Worm (Caenorhabditis elegans) whole organism, L3 larva: ENCODE results near the gene ndg-4.

ENCODE experiments used
- ama-1 ChIP-seq: fragments of 150-350 bp; optimal IDR thresholded peaks from 2 replicates; lab custom pipeline; 2018
- ceh-16 ChIP-seq: sonication (generic microtip); optimal IDR thresholded peaks from 2 replicates; lab custom pipeline; 2017; ENCODE audit warnings: missing biosample characterization, missing genetic modification characterization
- daf-12 ChIP-seq: fragments of 150-350 bp; optimal IDR thresholded peaks from 2 replicates; lab custom pipeline; 2014; ENCODE audit warnings: missing biosample characterization, missing genetic modification reagents, missing genetic modification characterization
- hmg-11 ChIP-seq: sonication (generic microtip); optimal IDR thresholded peaks from 2 replicates; lab custom pipeline; 2016; ENCODE audit warnings: missing genetic modification characterization, missing compliant biosample characterization
- lin-39 ChIP-seq: fragments of 150-350 bp; optimal IDR thresholded peaks from 2 replicates; lab custom pipeline; 2018; ENCODE audit warnings: missing biosample characterization, missing genetic modification reagents, missing genetic modification characterization
- lsy-12 ChIP-seq: sonication (generic microtip); optimal IDR thresholded peaks from 2 replicates; lab custom pipeline; 2016; ENCODE audit warnings: mild to moderate bottlenecking, missing genetic modification characterization, missing compliant biosample characterization
- mdl-1 ChIP-seq: fragments of 150-350 bp; optimal IDR thresholded peaks from 2 replicates; lab custom pipeline; 2014; ENCODE audit warnings: missing biosample characterization, missing genetic modification characterization
- nhr-12 ChIP-seq: fragments of 150-350 bp; optimal IDR thresholded peaks from 2 replicates; lab custom pipeline; 2014; ENCODE audit warnings: missing biosample characterization, missing genetic modification characterization
- nhr-28 ChIP-seq: fragments of 150-350 bp; optimal IDR thresholded peaks from 2 replicates; lab custom pipeline; 2014; ENCODE audit warnings: missing biosample characterization, missing genetic modification characterization
- tbx-2 ChIP-seq: sonication (generic microtip); optimal IDR thresholded peaks from 2 replicates; lab custom pipeline; 2016; ENCODE audit warnings: mild to moderate bottlenecking, missing genetic modification characterization, missing compliant biosample characterization

ce11 chrIII:4468812-4469211 lies 1.6 kb upstream of the ndg-4 start, which contains the start of gene mstr-2:
- no peak for TF ChIP-seq nhr-28 (tag; lab: Kevin White, UChicago)
- no peak for TF ChIP-seq lsy-12 (tag; lab: Kevin White, UChicago)
- no peak for TF ChIP-seq ama-1 (lab: Kevin White, UChicago)
- TF ChIP-seq hmg-11 (tag; lab: Kevin White, UChicago), result no peak
- no peak for TF ChIP-seq tbx-2
- no peak for TF ChIP-seq mdl-1
- TF ChIP-seq nhr-12 (tag; lab: Kevin White, UChicago), result no peak
- TF ChIP-seq ceh-16 (tag; lab: Kevin White, UChicago), result no peak
- no peak for TF ChIP-seq daf-12 (tag; lab: Kevin White, UChicago)
- TF ChIP-seq lin-39 (tag; lab: Kevin White, UChicago), result no peak
